Fruit fly (Drosophila melanogaster) whole organism, pupa: ENCODE results near the gene Kots.
A peak's percentile ranks its signal among the peaks of the same experiment; 100 is the strongest.

ENCODE experiments used
- CG10348 ChIP-seq: fragments of 200-800 bp; sonication (Bioruptor generic); IDR thresholded peaks from 2 replicates; pipeline ENCODE4 v1.3.6; 2022; ENCODE audit warnings: missing biosample characterization, missing genetic modification characterization
- CG12605 ChIP-seq: fragments of 200-800 bp; sonication (Bioruptor generic); IDR thresholded peaks from 2 replicates; pipeline ENCODE4 v1.3.6; 2022; ENCODE audit warnings: missing biosample characterization, missing genetic modification characterization
- CG13204 ChIP-seq: fragments of 200-800 bp; sonication (Bioruptor generic); optimal IDR thresholded peaks from 2 replicates; lab custom pipeline; 2018; ENCODE audit warnings: missing biosample characterization, mild to moderate bottlenecking, missing genetic modification characterization, moderate library complexity
- CG14655 ChIP-seq: fragments of 200-800 bp; sonication (Bioruptor generic); optimal IDR thresholded peaks from 3 replicates; lab custom pipeline; 2017; ENCODE audit warnings: mild to moderate bottlenecking, missing biosample characterization, missing genetic modification reagents, missing genetic modification characterization
- CG15710 ChIP-seq: fragments of 200-800 bp; sonication (Bioruptor generic); optimal IDR thresholded peaks from 2 replicates; lab custom pipeline; 2018; ENCODE audit warnings: missing biosample characterization, mild to moderate bottlenecking, missing genetic modification characterization, moderate library complexity
- CG17806 ChIP-seq: fragments of 200-800 bp; sonication (Bioruptor generic); optimal IDR thresholded peaks from 2 replicates; lab custom pipeline; 2018; ENCODE audit warnings: missing biosample characterization, mild to moderate bottlenecking, missing genetic modification characterization, moderate library complexity
- CG32121 ChIP-seq: fragments of 200-800 bp; sonication (Bioruptor generic); IDR thresholded peaks from 2 replicates; pipeline ENCODE4 v1.3.6; 2022; ENCODE audit warnings: missing biosample characterization, missing genetic modification characterization
- CG34367 ChIP-seq: fragments of 200-800 bp; sonication (Bioruptor generic); optimal IDR thresholded peaks from 2 replicates; lab custom pipeline; 2018; ENCODE audit warnings: missing biosample characterization, mild to moderate bottlenecking, missing genetic modification characterization
- CG4496 ChIP-seq: fragments of 200-800 bp; sonication (Bioruptor generic); IDR thresholded peaks from 3 replicates; pipeline ENCODE4 v1.3.6; 2022; ENCODE audit warnings: missing biosample characterization, missing genetic modification characterization
- CG8159 ChIP-seq: fragments of 200-800 bp; sonication (Bioruptor generic); optimal IDR thresholded peaks from 3 replicates; lab custom pipeline; 2018; ENCODE audit warnings: missing biosample characterization, mild to moderate bottlenecking, missing genetic modification characterization, moderate library complexity
- CG8301 ChIP-seq: fragments of 200-800 bp; sonication (Bioruptor generic); optimal IDR thresholded peaks from 2 replicates; lab custom pipeline; 2018; ENCODE audit warnings: missing biosample characterization, mild to moderate bottlenecking, missing genetic modification characterization
- CG9948 ChIP-seq: fragments of 200-800 bp; sonication (Bioruptor generic); optimal IDR thresholded peaks from 2 replicates; lab custom pipeline; 2018; ENCODE audit warnings: missing biosample characterization, mild to moderate bottlenecking, missing genetic modification characterization, moderate library complexity
- D1 ChIP-seq: fragments of 200-800 bp; sonication (Bioruptor generic); optimal IDR thresholded peaks from 2 replicates; lab custom pipeline; 2018; ENCODE audit warnings: missing biosample characterization, mild to moderate bottlenecking, missing genetic modification characterization, moderate library complexity
- EcR ChIP-seq: fragments of 200-800 bp; sonication (Bioruptor generic); optimal IDR thresholded peaks from 3 replicates; lab custom pipeline; 2019; ENCODE audit warnings: missing biosample characterization, missing genetic modification characterization, mild to moderate bottlenecking, moderate library complexity, missing genetic modification reagents
- Ets98B ChIP-seq: fragments of 200-800 bp; sonication (Bioruptor generic); IDR thresholded peaks from 2 replicates; pipeline ENCODE4 v1.3.6; 2022; ENCODE audit warnings: missing biosample characterization, missing genetic modification characterization
- Pif1A ChIP-seq: fragments of 200-800 bp; sonication (Bioruptor generic); optimal IDR thresholded peaks from 3 replicates; lab custom pipeline; 2016; ENCODE audit warnings: missing biosample characterization, missing genetic modification characterization
- Pif1B ChIP-seq: fragments of 200-800 bp; sonication (Bioruptor generic); optimal IDR thresholded peaks from 3 replicates; lab custom pipeline; 2016; ENCODE audit warnings: missing biosample characterization, missing genetic modification characterization
- Snoo ChIP-seq: fragments of 200-800 bp; sonication (Bioruptor generic); optimal IDR thresholded peaks from 3 replicates; lab custom pipeline; 2017; ENCODE audit warnings: missing biosample characterization, mild to moderate bottlenecking, missing genetic modification characterization, inconsistent platforms
- fd96Ca ChIP-seq: fragments of 200-800 bp; sonication (Bioruptor generic); IDR thresholded peaks from 3 replicates; pipeline ENCODE4 v1.3.6; 2022; ENCODE audit warnings: missing biosample characterization, missing genetic modification characterization
- gl ChIP-seq: fragments of 200-800 bp; sonication (Bioruptor generic); optimal IDR thresholded peaks from 2 replicates; lab custom pipeline; 2018; ENCODE audit warnings: missing biosample characterization, mild to moderate bottlenecking, missing genetic modification characterization
- rn ChIP-seq: fragments of 200-800 bp; sonication (Bioruptor generic); IDR thresholded peaks from 2 replicates; pipeline ENCODE4 v1.3.6; 2022; ENCODE audit warnings: missing biosample characterization, missing genetic modification characterization

The Kots gene

dm6 chr3R:13974741-13975245 lies 10.8 kb upstream of the Kots start:
- TF ChIP-seq Pif1B = peak; percentile 18
- TF ChIP-seq rn (GFP tag; lab: Robert Waterston, UW) = no peak
- peak; percentile 21 for TF ChIP-seq Snoo (tag; lab: Kevin White, UChicago)
- TF ChIP-seq CG4496 (GFP tag; lab: Robert Waterston, UW) = peak; percentile 53; the same call in 1 of the 3 replicates

dm6 chr3R:13972653-13973052 lies 8.7 kb upstream of the Kots start:
- no peak for TF ChIP-seq CG34367 (tag; lab: Kevin White, UChicago)
- no peak for TF ChIP-seq Pif1B
- TF ChIP-seq gl = no peak
- TF ChIP-seq D1 (tag; lab: Kevin White, UChicago) = no peak
- no peak for TF ChIP-seq CG9948 (tag; lab: Kevin White, UChicago)
- TF ChIP-seq Ets98B (GFP tag; lab: Robert Waterston, UW) = no peak
- TF ChIP-seq Snoo (tag; lab: Kevin White, UChicago) = no peak
- no peak for TF ChIP-seq CG17806
- no peak for TF ChIP-seq CG32121 (GFP tag; lab: Robert Waterston, UW)
- no peak for TF ChIP-seq CG10348
- TF ChIP-seq EcR (GFP tag; lab: Kevin White, UChicago) = no peak
- TF ChIP-seq CG13204 (GFP tag; lab: Kevin White, UChicago) = no peak
- TF ChIP-seq Pif1A (GFP tag; lab: Kevin White, UChicago) = no peak
- TF ChIP-seq CG12605 = no peak
- TF ChIP-seq rn (GFP tag; lab: Robert Waterston, UW) = no peak

- peak; percentile 20 for TF ChIP-seq CG17806
- no peak for TF ChIP-seq CG14655 (GFP tag; lab: Kevin White, UChicago)
- TF ChIP-seq CG32121 (GFP tag; lab: Robert Waterston, UW) = no peak
- no peak for TF ChIP-seq Snoo (tag; lab: Kevin White, UChicago)
- no peak for TF ChIP-seq Pif1A (GFP tag; lab: Kevin White, UChicago)
- TF ChIP-seq CG9948 (tag; lab: Kevin White, UChicago) = peak; percentile 3
- TF ChIP-seq Ets98B (GFP tag; lab: Robert Waterston, UW) = no peak
Measured at dm6 chr3R:13971728-13972448, 7.9 kb upstream of the Kots start.

- TF ChIP-seq CG8159 (tag; lab: Kevin White, UChicago) (no peak), CG17806 (no peak), D1 (tag; lab: Kevin White, UChicago) (peak; percentile 13), CG10348 (no peak), EcR (GFP tag; lab: Kevin White, UChicago) (no peak), CG14655 (GFP tag; lab: Kevin White, UChicago) (no peak), Pif1B (no peak), fd96Ca (GFP tag; lab: Robert Waterston, UW) (no peak)
Measured at dm6 chr3R:13964513-13964975, 570 bp upstream of the Kots start, which contains the start of gene Orc2. Gene Orc2, plus strand, starts transcription at chr3R:13964885.

- TF ChIP-seq gl (peak; percentile 23), CG10348 (no peak)
- TF ChIP-seq, all 21 proteins: peak for 1
Measured at dm6 chr3R:13958582-13958981, 5.4 kb downstream of the Kots start, which contains the start of gene Ipp. Gene Ipp, plus strand, starts transcription at chr3R:13958789.

- no peak for TF ChIP-seq CG4496 (GFP tag; lab: Robert Waterston, UW)
Measured at dm6 chr3R:13956809-13957351, 7.1 kb downstream of the Kots start.

- TF ChIP-seq CG15710 (peak; percentile 18), CG32121 (GFP tag; lab: Robert Waterston, UW) (no peak), CG17806 (peak; percentile 14), EcR (GFP tag; lab: Kevin White, UChicago) (no peak), CG9948 (tag; lab: Kevin White, UChicago) (peak; percentile 17), Pif1A (GFP tag; lab: Kevin White, UChicago) (peak; percentile 21), CG8159 (tag; lab: Kevin White, UChicago) (peak; percentile 36)
Measured at dm6 chr3R:13955227-13955626, 8.7 kb downstream of the Kots start.

dm6 chr3R:13952303-13952702 lies 11.7 kb downstream of the Kots start:
- TF ChIP-seq CG4496 (GFP tag; lab: Robert Waterston, UW) = peak; percentile 85; the same call in 2 of the 3 replicates
- peak; percentile 22 for TF ChIP-seq CG17806
- TF ChIP-seq Pif1B = peak; percentile 27
- no peak for TF ChIP-seq D1 (tag; lab: Kevin White, UChicago)
- TF ChIP-seq CG8159 (tag; lab: Kevin White, UChicago) = no peak
- TF ChIP-seq CG34367 (tag; lab: Kevin White, UChicago) = no peak
- no peak for TF ChIP-seq CG10348
- TF ChIP-seq fd96Ca (GFP tag; lab: Robert Waterston, UW) = peak; percentile 71
- no peak for TF ChIP-seq gl
- TF ChIP-seq EcR (GFP tag; lab: Kevin White, UChicago) = no peak
- TF ChIP-seq Pif1A (GFP tag; lab: Kevin White, UChicago) = peak; percentile 54
- peak; percentile 39; the same call in 1 of the 2 replicates for TF ChIP-seq rn (GFP tag; lab: Robert Waterston, UW)
- peak; percentile 52; the same call in 1 of the 2 replicates for TF ChIP-seq CG12605
- peak; percentile 68 for TF ChIP-seq CG14655 (GFP tag; lab: Kevin White, UChicago)
- no peak for TF ChIP-seq Snoo (tag; lab: Kevin White, UChicago)
- peak; percentile 80 for TF ChIP-seq Ets98B (GFP tag; lab: Robert Waterston, UW)
- TF ChIP-seq CG8301 (tag; lab: Kevin White, UChicago) = peak; percentile 69
- peak; percentile 71; the same call in 1 of the 2 replicates for TF ChIP-seq CG32121 (GFP tag; lab: Robert Waterston, UW)
- no peak for TF ChIP-seq CG13204 (GFP tag; lab: Kevin White, UChicago)
